Fruit fly (Drosophila melanogaster): Measurements from ENCODE around the gene Las.

Las gene

dm6 chr3L:20401026-20401912 lies 30.9 kb downstream of the Las start, which contains the start of gene trbl (continued):
- TF ChIP-seq fd3F (GFP tag; optimal IDR thresholded peaks at IDR 0.05) (no peak), CG2202 (tag; optimal IDR thresholded peaks at IDR 0.05) (no peak), CG33213 (GFP tag; optimal IDR thresholded peaks at IDR 0.05) (no peak), CG14860 (GFP tag; IDR thresholded peaks at IDR 0.05; ENCODE audit: partially characterized antibody) (peak; percentile 75), crol (GFP tag; IDR thresholded peaks at IDR 0.05) (no peak), bab2 (GFP tag; optimal IDR thresholded peaks at IDR 0.05) (no peak), CG34422 (GFP tag; IDR thresholded peaks at IDR 0.05) (no peak), Nf-YC (tag; optimal IDR thresholded peaks at IDR 0.05) (peak; percentile 59), CG13424 (tag; optimal IDR thresholded peaks at IDR 0.05) (peak; percentile 6), nau (GFP tag; optimal IDR thresholded peaks at IDR 0.05) (peak; percentile 68), CoRest (tag; optimal IDR thresholded peaks at IDR 0.05) (no peak), CG8765 (GFP tag; IDR thresholded peaks at IDR 0.05) (no peak), CG1233 (GFP tag; optimal IDR thresholded peaks at IDR 0.05) (no peak), ro (GFP tag; IDR thresholded peaks at IDR 0.05) (no peak), NC2α (GFP tag; optimal IDR thresholded peaks at IDR 0.05) (no peak), CG2120 (GFP tag; optimal IDR thresholded peaks at IDR 0.05) (no peak), CG4707 (GFP tag; optimal IDR thresholded peaks at IDR 0.05) (peak; percentile 26), CG16863 (GFP tag; optimal IDR thresholded peaks at IDR 0.05) (no peak), NK7.1 (GFP tag; optimal IDR thresholded peaks at IDR 0.05) (no peak), org-1 (GFP tag; optimal IDR thresholded peaks at IDR 0.05) (no peak), CG3065 (GFP tag; optimal IDR thresholded peaks at IDR 0.05) (no peak), CG12219 (GFP tag; optimal IDR thresholded peaks at IDR 0.05) (peak; percentile 18), Pdp1 (GFP tag; optimal IDR thresholded peaks at IDR 0.05) (no peak), B-H1 (GFP tag; IDR thresholded peaks at IDR 0.05) (no peak; the same call in 2 of the 3 replicates), Hr51 (GFP tag; optimal IDR thresholded peaks at IDR 0.05) (peak in 1 of 2 experiments; percentile 25), Taf1 (GFP tag; IDR thresholded peaks at IDR 0.05) (no peak), CG7928 (GFP tag; optimal IDR thresholded peaks at IDR 0.05) (no peak), ash1 (GFP tag; optimal IDR thresholded peaks at IDR 0.05) (no peak), CG11695 (GFP tag; IDR thresholded peaks at IDR 0.05) (no peak), CG10274 (GFP tag; optimal IDR thresholded peaks at IDR 0.05) (no peak), nom (GFP tag; optimal IDR thresholded peaks at IDR 0.05) (peak; percentile 58), CG17361 (GFP tag; IDR thresholded peaks at IDR 0.05) (no peak), CG13894 (tag; optimal IDR thresholded peaks at IDR 0.05) (peak; percentile 79), lola (GFP tag; optimal IDR thresholded peaks at IDR 0.05) (no peak), Nf-YA (GFP tag; IDR thresholded peaks at IDR 0.05) (no peak), CG8388 (GFP tag; optimal IDR thresholded peaks at IDR 0.05) (no peak), Myb (GFP tag; optimal IDR thresholded peaks at IDR 0.05) (peak; percentile 84), CG2889 (GFP tag; IDR thresholded peaks at IDR 0.05) (no peak), Usf (GFP tag; optimal IDR thresholded peaks at IDR 0.05) (no peak), Dfd (GFP tag; optimal IDR thresholded peaks at IDR 0.05) (no peak), CG10431 (GFP tag; optimal IDR thresholded peaks at IDR 0.05) (peak; percentile 56), CG17829 (tag; optimal IDR thresholded peaks at IDR 0.05) (peak; percentile 97), corto (GFP tag; optimal IDR thresholded peaks at IDR 0.05) (no peak), unc-4 (GFP tag; IDR thresholded peaks at IDR 0.05; ENCODE audit: partially characterized antibody) (peak; percentile 58), Ssrp (tag; optimal IDR thresholded peaks at IDR 0.05) (no peak), unpg (GFP tag; optimal IDR thresholded peaks at IDR 0.05) (peak; percentile 20), zfh2 (GFP tag; optimal IDR thresholded peaks at IDR 0.05) (no peak), bowl (GFP tag; IDR thresholded peaks at IDR 0.05) (no peak)

Measured in whole organism, embryonic.